Fruit fly (Drosophila melanogaster): ENCODE measurements around the gene CG31709.
A peak's percentile ranks its signal among the peaks of the same experiment; 100 is the strongest.

The CG31709 gene

dm6 chr2L:9609337-9609856 lies 30.0 kb upstream of the CG31709 start (continued):
- TF ChIP-seq CG10431 (GFP tag; optimal IDR thresholded peaks at IDR 0.05) (no peak), bbx (GFP tag; IDR thresholded peaks at IDR 0.05; ENCODE audit: partially characterized antibody) (no peak), CG4404 (GFP tag; IDR thresholded peaks at IDR 0.05) (no peak), Doc2 (GFP tag; IDR thresholded peaks at IDR 0.05) (no peak), dan (GFP tag; IDR thresholded peaks at IDR 0.05) (no peak), zen (tag; optimal IDR thresholded peaks at IDR 0.05) (no peak), CG2875 (GFP tag; optimal IDR thresholded peaks at IDR 0.05) (no peak), CG15696 (tag; optimal IDR thresholded peaks at IDR 0.05) (no peak), Chrac-16 (GFP tag; optimal IDR thresholded peaks at IDR 0.05) (no peak), Abd-B (GFP tag; optimal IDR thresholded peaks at IDR 0.05) (peak; percentile 7), CG13624 (GFP tag; optimal IDR thresholded peaks at IDR 0.05) (no peak), croc (GFP tag; conservative IDR thresholded peaks at IDR 0.05) (no peak), org-1 (GFP tag; optimal IDR thresholded peaks at IDR 0.05) (no peak), Poxn (GFP tag; IDR thresholded peaks at IDR 0.05) (no peak), CG14667 (GFP tag; IDR thresholded peaks at IDR 0.05) (no peak), so (GFP tag; IDR thresholded peaks at IDR 0.05) (no peak), br (optimal IDR thresholded peaks at IDR 0.05) (no peak), CG14050 (GFP tag; IDR thresholded peaks at IDR 0.05) (no peak), cg (GFP tag; optimal IDR thresholded peaks at IDR 0.05) (no peak), CG18599 (GFP tag; optimal IDR thresholded peaks at IDR 0.05) (no peak), CG15269 (tag; optimal IDR thresholded peaks at IDR 0.05) (no peak), CG15073 (GFP tag; optimal IDR thresholded peaks at IDR 0.05) (no peak), hbn (GFP tag; IDR thresholded peaks at IDR 0.05; ENCODE audit: partially characterized antibody) (no peak), vvl (GFP tag; IDR thresholded peaks at IDR 0.05) (0 out of 2 replicates have a peak, but pooled peaks have one; percentile 13)

dm6 chr2L:9607997-9608563 lies 28.6 kb upstream of the CG31709 start, which contains the start of gene gcm2:
Gene gcm2 (plus strand): TSS chr2L:9608562.
- TF ChIP-seq sens-2 (GFP tag; IDR thresholded peaks at IDR 0.05), result no peak
- no peak for TF ChIP-seq HmgD (GFP tag; optimal IDR thresholded peaks at IDR 0.05)
- TF ChIP-seq Sox100B (GFP tag; optimal IDR thresholded peaks at IDR 0.05), result no peak
- no peak for TF ChIP-seq pb (GFP tag; optimal IDR thresholded peaks at IDR 0.05)
- TF ChIP-seq sd (tag; optimal IDR thresholded peaks at IDR 0.05), result peak; percentile 41
- no peak for TF ChIP-seq zen2 (GFP tag; IDR thresholded peaks at IDR 0.05; ENCODE audit: partially characterized antibody)
- TF ChIP-seq zf30C (GFP tag; optimal IDR thresholded peaks at IDR 0.05), result no peak
- TF ChIP-seq Bgb (GFP tag; IDR thresholded peaks at IDR 0.05; ENCODE audit: partially characterized antibody), result no peak
- no peak for TF ChIP-seq usp (GFP tag; optimal IDR thresholded peaks at IDR 0.05)
- TF ChIP-seq crol (GFP tag; IDR thresholded peaks at IDR 0.05), result peak; percentile 12; the same call in 1 of the 2 replicates
- no peak for TF ChIP-seq CG5180 (GFP tag; optimal IDR thresholded peaks at IDR 0.05)
- no peak for TF ChIP-seq CG15479 (GFP tag; optimal IDR thresholded peaks at IDR 0.05)
- no peak for TF ChIP-seq Med (GFP tag)
- no peak for TF ChIP-seq ara (GFP tag; IDR thresholded peaks at IDR 0.05)
- no peak for TF ChIP-seq peb (GFP tag; IDR thresholded peaks at IDR 0.05)
- no peak for TF ChIP-seq CG9817 (tag; optimal IDR thresholded peaks at IDR 0.05)
- TF ChIP-seq scrt (GFP tag; optimal IDR thresholded peaks at IDR 0.05), result no peak
- TF ChIP-seq CG1603 (tag; optimal IDR thresholded peaks at IDR 0.05), result no peak
- no peak for TF ChIP-seq ham (GFP tag; IDR thresholded peaks at IDR 0.05)
- no peak for TF ChIP-seq bcd (GFP tag; optimal IDR thresholded peaks at IDR 0.05)
- TF ChIP-seq z (GFP tag; IDR thresholded peaks at IDR 0.05), result no peak
- no peak for TF ChIP-seq dm (GFP tag; optimal IDR thresholded peaks at IDR 0.05)
- TF ChIP-seq inv (GFP tag; IDR thresholded peaks at IDR 0.05; ENCODE audit: partially characterized antibody), result no peak
- TF ChIP-seq grn (GFP tag; optimal IDR thresholded peaks at IDR 0.05), result peak; percentile 20
- TF ChIP-seq CG15514 (GFP tag; optimal IDR thresholded peaks at IDR 0.05), result no peak
- TF ChIP-seq croc (GFP tag; conservative IDR thresholded peaks at IDR 0.05), result no peak
- no peak for TF ChIP-seq fd3F (GFP tag; optimal IDR thresholded peaks at IDR 0.05)
- no peak for TF ChIP-seq ranshi (GFP tag; IDR thresholded peaks at IDR 0.05)

Data from whole organism, embryonic.